Worm (Caenorhabditis elegans): ENCODE data around the gene lea-1.

ce11 chrV:10046503-10046902 is 34.8 kb downstream of the lea-1 start:
- TF ChIP-seq nhr-237 (tag; optimal IDR thresholded peaks at IDR 0.05) (no peak), unc-62 (GFP tag; optimal IDR thresholded peaks at IDR 0.05) (no peak), snpc-4 (tag; optimal IDR thresholded peaks at IDR 0.05) (no peak)
